Fruit fly (Drosophila melanogaster): ENCODE data around the gene Pdf.

DNA sequence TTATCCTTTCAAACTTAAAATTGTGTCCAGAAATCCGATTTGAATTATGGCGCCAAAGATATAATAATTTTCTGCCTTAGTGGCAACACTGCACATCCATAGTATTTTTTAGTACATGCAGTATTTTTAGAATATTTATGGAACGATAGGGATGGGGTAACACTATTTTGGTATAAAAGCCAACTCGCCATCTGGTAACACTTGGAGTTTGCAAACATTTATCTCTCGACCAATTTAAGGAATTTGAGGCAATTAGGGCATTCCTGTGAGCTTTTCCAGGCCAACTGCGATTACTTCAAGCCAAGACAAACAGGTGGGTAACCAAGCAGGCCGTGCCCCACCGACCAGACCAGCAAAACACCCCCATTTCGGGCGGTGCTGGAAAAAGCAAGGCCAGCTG is 3.6 kb downstream of the Pdf start, which contains the start of gene CG5447:
- TF ChIP-seq trem (tag; optimal IDR thresholded peaks at IDR 0.05) (peak; percentile 71), CG16813 (GFP tag; IDR thresholded peaks at IDR 0.05; ENCODE audit: partially characterized antibody) (no peak), bsh (GFP tag; optimal IDR thresholded peaks at IDR 0.05) (no peak), eyg (GFP tag; optimal IDR thresholded peaks at IDR 0.05) (no peak)

All from whole organism, embryonic.